Fruit fly (Drosophila melanogaster) whole organism, pupa: ENCODE measurements around the gene Jon99Fii.

Experiments
- CG15710 ChIP-seq: fragments of 200-800 bp; sonication (Bioruptor generic); optimal IDR thresholded peaks from 2 replicates; lab custom pipeline; 2018; ENCODE audit warnings: missing biosample characterization, mild to moderate bottlenecking, missing genetic modification characterization, moderate library complexity
- CG17806 ChIP-seq: fragments of 200-800 bp; sonication (Bioruptor generic); optimal IDR thresholded peaks from 2 replicates; lab custom pipeline; 2018; ENCODE audit warnings: missing biosample characterization, mild to moderate bottlenecking, missing genetic modification characterization, moderate library complexity
- CG4496 ChIP-seq: fragments of 200-800 bp; sonication (Bioruptor generic); IDR thresholded peaks from 3 replicates; pipeline ENCODE4 v1.3.6; 2022; ENCODE audit warnings: missing biosample characterization, missing genetic modification characterization
- CG8159 ChIP-seq: fragments of 200-800 bp; sonication (Bioruptor generic); optimal IDR thresholded peaks from 3 replicates; lab custom pipeline; 2018; ENCODE audit warnings: missing biosample characterization, mild to moderate bottlenecking, missing genetic modification characterization, moderate library complexity
- D1 ChIP-seq: fragments of 200-800 bp; sonication (Bioruptor generic); optimal IDR thresholded peaks from 2 replicates; lab custom pipeline; 2018; ENCODE audit warnings: missing biosample characterization, mild to moderate bottlenecking, missing genetic modification characterization, moderate library complexity
- Ets98B ChIP-seq: fragments of 200-800 bp; sonication (Bioruptor generic); IDR thresholded peaks from 2 replicates; pipeline ENCODE4 v1.3.6; 2022; ENCODE audit warnings: missing biosample characterization, missing genetic modification characterization
- fd96Ca ChIP-seq: fragments of 200-800 bp; sonication (Bioruptor generic); IDR thresholded peaks from 3 replicates; pipeline ENCODE4 v1.3.6; 2022; ENCODE audit warnings: missing biosample characterization, missing genetic modification characterization
- gl ChIP-seq: fragments of 200-800 bp; sonication (Bioruptor generic); optimal IDR thresholded peaks from 2 replicates; lab custom pipeline; 2018; ENCODE audit warnings: missing biosample characterization, mild to moderate bottlenecking, missing genetic modification characterization

dm6 chr3R:30500226-30500625 is 12.5 kb upstream of the Jon99Fii start, which contains the start of gene PH4alphaNE1:
- no peak for TF ChIP-seq gl (tag; lab: Kevin White, UChicago)
- TF ChIP-seq CG4496 (GFP tag; lab: Robert Waterston, UW) = no peak
- no peak for TF ChIP-seq D1 (tag; lab: Kevin White, UChicago)
- no peak for TF ChIP-seq CG8159
- TF ChIP-seq fd96Ca = no peak
- TF ChIP-seq CG15710 (tag; lab: Kevin White, UChicago) = no peak
- TF ChIP-seq Ets98B (GFP tag; lab: Robert Waterston, UW) = no peak
- TF ChIP-seq CG17806 (tag; lab: Kevin White, UChicago) = no peak
